Worm (Caenorhabditis elegans) whole organism, mixed stage, embryonic: ENCODE measurements around the gene lim-4.

ENCODE experiments used
- M03D4.4 ChIP-seq: sonication (generic microtip); optimal IDR thresholded peaks from 2 replicates; lab custom pipeline; 2017; ENCODE audit warnings: mild to moderate bottlenecking, missing genetic modification characterization, missing compliant biosample characterization
- blmp-1 ChIP-seq: fragments of 150-350 bp; optimal IDR thresholded peaks from 2 replicates; lab custom pipeline; 2014; ENCODE audit warnings: missing biosample characterization, missing genetic modification characterization
- ceh-39 ChIP-seq: fragments of 150-350 bp; optimal IDR thresholded peaks from 2 replicates; lab custom pipeline; 2014; ENCODE audit warnings: missing biosample characterization, missing genetic modification characterization
- ceh-83 ChIP-seq: fragments of 200-800 bp; sonication (Bioruptor generic); optimal IDR thresholded peaks from 2 replicates; lab custom pipeline; 2018; ENCODE audit warnings: mild to moderate bottlenecking, missing genetic modification characterization, missing compliant biosample characterization
- ces-1 ChIP-seq: fragments of 150-350 bp; optimal IDR thresholded peaks from 2 replicates; lab custom pipeline; 2014; ENCODE audit warnings: missing biosample characterization, missing genetic modification reagents, missing genetic modification characterization
- cnd-1 ChIP-seq: fragments of 200-800 bp; sonication (Bioruptor generic); optimal IDR thresholded peaks from 2 replicates; lab custom pipeline; 2018; ENCODE audit warnings: mild to moderate bottlenecking, missing genetic modification characterization, missing compliant biosample characterization
- drap-1 ChIP-seq: fragments of 200-800 bp; sonication (Bioruptor generic); optimal IDR thresholded peaks from 3 replicates; lab custom pipeline; 2018; ENCODE audit warnings: mild to moderate bottlenecking, missing genetic modification characterization, missing compliant biosample characterization
- elt-1 ChIP-seq: sonication (generic microtip); optimal IDR thresholded peaks from 2 replicates; lab custom pipeline; 2017; ENCODE audit warnings: missing genetic modification characterization, mild to moderate bottlenecking, missing compliant biosample characterization, antibody characterized with exemption, moderate library complexity, borderline replicate concordance; ENCODE audit not compliant: insufficient read depth
- elt-3 ChIP-seq: fragments of 150-350 bp; optimal IDR thresholded peaks from 2 replicates; lab custom pipeline; 2014; ENCODE audit warnings: missing biosample characterization, missing genetic modification characterization
- ham-2 ChIP-seq: fragments of 200-800 bp; sonication (Bioruptor generic); optimal IDR thresholded peaks from 2 replicates; lab custom pipeline; 2018; ENCODE audit warnings: mild to moderate bottlenecking, missing genetic modification characterization, missing compliant biosample characterization
- hlh-1 ChIP-seq: fragments of 150-350 bp; optimal IDR thresholded peaks from 2 replicates; lab custom pipeline; 2014; ENCODE audit warnings: missing biosample characterization, missing genetic modification reagents, missing genetic modification characterization
- lin-32 ChIP-seq: fragments of 200-800 bp; sonication (Bioruptor generic); optimal IDR thresholded peaks from 2 replicates; lab custom pipeline; 2018; ENCODE audit warnings: mild to moderate bottlenecking, missing genetic modification characterization, missing compliant biosample characterization
- lsy-2 ChIP-seq: fragments of 150-350 bp; optimal IDR thresholded peaks from 2 replicates; lab custom pipeline; 2014; ENCODE audit warnings: missing biosample characterization, missing genetic modification characterization
- mep-1 ChIP-seq: fragments of 150-350 bp; optimal IDR thresholded peaks from 2 replicates; lab custom pipeline; 2017; ENCODE audit warnings: missing biosample characterization, missing genetic modification reagents, missing genetic modification characterization, inconsistent platforms
- mls-2 ChIP-seq: sonication (generic microtip); optimal IDR thresholded peaks from 2 replicates; lab custom pipeline; 2016; ENCODE audit warnings: mild to moderate bottlenecking, missing genetic modification characterization, moderate library complexity, missing compliant biosample characterization
- nhr-12 ChIP-seq: fragments of 150-350 bp; optimal IDR thresholded peaks from 2 replicates; lab custom pipeline; 2014; ENCODE audit warnings: missing biosample characterization, missing genetic modification characterization
- nhr-2 ChIP-seq: fragments of 150-350 bp; optimal IDR thresholded peaks from 2 replicates; lab custom pipeline; 2014; ENCODE audit warnings: missing biosample characterization, missing genetic modification characterization
- nhr-237 ChIP-seq: fragments of 150-350 bp; optimal IDR thresholded peaks from 2 replicates; lab custom pipeline; 2014; ENCODE audit warnings: missing biosample characterization, missing genetic modification characterization
- nhr-76 ChIP-seq: sonication (generic microtip); optimal IDR thresholded peaks from 2 replicates; lab custom pipeline; 2017; ENCODE audit warnings: missing biosample characterization, missing genetic modification characterization
- pha-4 ChIP-seq: fragments of 150-350 bp; optimal IDR thresholded peaks from 2 replicates; lab custom pipeline; 2018; ENCODE audit warnings: missing biosample characterization, missing genetic modification reagents, missing genetic modification characterization
- sem-2 ChIP-seq: fragments of 200-800 bp; sonication (Bioruptor generic); optimal IDR thresholded peaks from 2 replicates; lab custom pipeline; 2018; ENCODE audit warnings: mild to moderate bottlenecking, missing genetic modification characterization, missing compliant biosample characterization
- sptf-1 ChIP-seq: sonication (generic microtip); optimal IDR thresholded peaks from 2 replicates; lab custom pipeline; 2017; ENCODE audit warnings: mild to moderate bottlenecking, missing genetic modification characterization, moderate library complexity, missing compliant biosample characterization
- tbx-8 ChIP-seq: fragments of 200-800 bp; sonication (Bioruptor generic); optimal IDR thresholded peaks from 2 replicates; lab custom pipeline; 2018; ENCODE audit warnings: mild to moderate bottlenecking, missing genetic modification characterization, moderate library complexity, missing compliant biosample characterization
- unc-120 ChIP-seq: sonication (generic microtip); optimal IDR thresholded peaks from 2 replicates; lab custom pipeline; 2017; ENCODE audit warnings: missing genetic modification characterization, missing compliant biosample characterization; ENCODE audit not compliant: poor library complexity, severe bottlenecking
- unc-62 ChIP-seq: fragments of 150-350 bp; optimal IDR thresholded peaks from 2 replicates; lab custom pipeline; 2014; ENCODE audit warnings: missing biosample characterization, missing genetic modification reagents, missing genetic modification characterization
- zip-8 ChIP-seq: fragments of 150-350 bp; optimal IDR thresholded peaks from 2 replicates; lab custom pipeline; 2014; ENCODE audit warnings: missing biosample characterization, missing genetic modification characterization
- ztf-11 ChIP-seq: fragments of 150-350 bp; optimal IDR thresholded peaks from 2 replicates; lab custom pipeline; 2014; ENCODE audit warnings: missing biosample characterization, missing genetic modification characterization

The lim-4 gene

DNA sequence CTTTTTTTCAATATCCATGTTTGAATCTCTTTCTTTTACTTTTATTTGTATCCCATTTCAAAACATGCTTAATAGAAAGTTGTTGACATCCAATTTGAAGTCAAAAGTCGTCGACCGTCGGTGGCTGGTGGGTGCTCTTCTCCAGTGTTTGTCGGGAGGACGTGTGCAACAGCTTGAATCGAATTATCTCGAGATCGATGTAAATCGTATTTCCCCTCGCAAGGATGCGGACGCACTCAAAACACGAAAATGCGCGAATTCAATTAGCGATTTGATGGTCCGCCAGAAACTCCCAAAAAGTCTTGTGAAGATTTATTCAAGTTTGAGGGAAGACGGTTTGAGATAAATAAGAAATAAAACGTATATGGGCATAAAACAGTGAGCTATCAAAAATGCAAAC is 2.4 kb upstream of the lim-4 start:
- TF ChIP-seq ces-1 (GFP tag; lab: Kevin White, UChicago) (peak; percentile 99), nhr-2 (tag; lab: Kevin White, UChicago) (no peak)

ce11 chrX:3871578-3872234 is 1.6 kb downstream of the lim-4 start:
- no peak for TF ChIP-seq blmp-1
- peak; percentile 94 for TF ChIP-seq ces-1 (GFP tag; lab: Kevin White, UChicago)

DNA sequence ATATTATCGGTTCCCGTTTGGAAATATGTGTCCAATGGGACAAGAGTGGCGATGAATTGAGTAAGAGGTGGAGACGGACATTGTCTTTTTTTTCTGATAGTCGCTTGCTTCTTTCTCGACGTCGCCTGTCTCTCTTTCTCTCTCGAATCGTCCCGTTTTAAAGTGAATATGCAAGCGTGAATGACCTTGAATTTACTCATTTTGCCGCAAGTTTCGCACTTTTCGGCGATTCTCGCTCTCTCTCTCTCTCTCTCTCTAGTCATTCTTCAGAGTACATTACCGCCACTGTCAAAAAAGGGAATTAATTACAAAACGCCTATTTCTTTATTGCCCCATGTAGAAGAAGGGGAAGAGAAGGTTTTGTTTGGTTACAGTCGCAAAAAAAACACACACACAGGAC is 5.6 kb downstream of the lim-4 start:
- no peak for TF ChIP-seq ztf-11
- TF ChIP-seq ceh-83, result no peak
- TF ChIP-seq cnd-1 (tag; lab: Kevin White, UChicago), result no peak
- TF ChIP-seq lin-32 (GFP tag; lab: Kevin White, UChicago), result no peak
- TF ChIP-seq unc-120 (tag; lab: Kevin White, UChicago), result no peak
- TF ChIP-seq mep-1 (tag; lab: Kevin White, UChicago), result no peak
- TF ChIP-seq ham-2, result no peak
- no peak for TF ChIP-seq ces-1 (GFP tag; lab: Kevin White, UChicago)
- no peak for TF ChIP-seq mls-2 (tag; lab: Kevin White, UChicago)
- TF ChIP-seq drap-1 (GFP tag; lab: Kevin White, UChicago), result no peak
- TF ChIP-seq elt-3 (tag; lab: Kevin White, UChicago), result no peak
- no peak for TF ChIP-seq pha-4 (tag; lab: Kevin White, UChicago)
- TF ChIP-seq zip-8 (tag; lab: Kevin White, UChicago), result no peak
- no peak for TF ChIP-seq nhr-2 (tag; lab: Kevin White, UChicago)

DNA sequence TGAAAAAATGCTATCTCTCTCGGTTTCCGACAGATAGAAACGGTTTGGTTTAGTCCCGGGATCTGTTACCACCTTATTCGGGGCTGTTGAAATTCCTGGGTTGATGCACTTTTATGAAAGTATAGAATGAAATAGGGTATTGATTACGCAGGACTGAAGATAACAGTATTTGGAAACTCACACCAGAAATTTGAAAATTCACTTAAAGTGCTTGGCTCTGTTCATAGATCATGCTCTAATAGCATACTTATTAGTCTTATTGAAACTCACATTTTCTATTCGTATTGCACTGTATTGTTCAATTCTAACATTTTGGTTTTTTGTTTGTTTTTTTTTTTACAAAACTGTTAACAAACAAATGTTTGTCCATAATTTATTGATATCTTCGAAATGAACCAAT is 7.1 kb downstream of the lim-4 start:
- TF ChIP-seq M03D4.4 (tag; lab: Kevin White, UChicago) (no peak), nhr-237 (no peak), ham-2 (no peak), nhr-2 (tag; lab: Kevin White, UChicago) (no peak)

DNA sequence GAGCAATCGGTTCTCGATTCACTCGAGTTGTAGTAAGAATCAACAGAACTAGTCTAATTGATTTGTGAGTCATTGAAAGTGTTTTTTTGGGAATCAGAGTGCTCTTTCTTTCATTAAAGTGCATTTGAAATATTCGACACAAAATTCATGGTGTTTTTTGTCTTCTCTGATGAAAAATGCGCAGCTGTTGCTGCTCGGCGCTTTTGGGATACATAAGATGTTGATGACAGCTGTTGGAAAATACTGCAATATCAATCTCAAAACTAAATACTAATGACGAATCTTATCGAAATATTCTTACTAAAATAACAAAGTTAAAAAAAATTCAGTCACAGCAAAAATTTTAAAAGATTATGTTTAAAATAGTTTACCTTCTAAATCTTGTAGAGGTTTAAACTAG is 12.1 kb downstream of the lim-4 start:
- no peak for TF ChIP-seq pha-4 (tag; lab: Kevin White, UChicago)
- peak; percentile 39 for TF ChIP-seq unc-120 (tag; lab: Kevin White, UChicago)
- no peak for TF ChIP-seq unc-62 (GFP tag; lab: Kevin White, UChicago)
- no peak for TF ChIP-seq ceh-83
- peak; percentile 95 for TF ChIP-seq hlh-1
- no peak for TF ChIP-seq sem-2 (GFP tag; lab: Kevin White, UChicago)
- TF ChIP-seq lsy-2 (tag; lab: Kevin White, UChicago), result no peak
- TF ChIP-seq, all 35 proteins: peak for 2

- no peak for TF ChIP-seq mls-2 (tag; lab: Kevin White, UChicago)
- TF ChIP-seq ztf-11, result no peak
- TF ChIP-seq nhr-12 (tag; lab: Kevin White, UChicago), result no peak
- no peak for TF ChIP-seq sptf-1 (tag; lab: Kevin White, UChicago)
- no peak for TF ChIP-seq elt-1 (tag; lab: Kevin White, UChicago)
- TF ChIP-seq unc-120 (tag; lab: Kevin White, UChicago), result no peak
- no peak for TF ChIP-seq ceh-39
- no peak for TF ChIP-seq nhr-76 (tag; lab: Kevin White, UChicago)
- TF ChIP-seq elt-3 (tag; lab: Kevin White, UChicago), result no peak
- TF ChIP-seq zip-8 (tag; lab: Kevin White, UChicago), result no peak
Observed at ce11 chrX:3859449-3859848, 13.9 kb downstream of the lim-4 start.

DNA sequence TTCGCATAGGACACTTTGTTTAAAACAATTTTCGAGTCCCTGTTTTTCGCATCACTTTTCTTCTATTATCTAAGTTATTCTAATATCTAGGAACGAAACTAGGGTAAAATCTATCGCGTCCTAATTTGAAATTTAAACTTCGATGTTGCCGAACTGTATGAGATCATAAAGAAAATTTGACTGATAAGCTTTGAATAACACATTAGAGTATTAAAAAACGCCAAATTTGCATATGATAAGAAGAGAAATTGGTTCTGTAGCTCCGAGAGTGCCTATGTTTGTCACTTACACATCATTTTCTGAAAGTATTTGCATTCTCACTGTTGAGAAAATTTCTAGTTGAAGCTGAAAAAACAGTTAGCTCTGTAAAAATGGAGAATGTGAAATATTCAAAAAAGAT is 15.0 kb downstream of the lim-4 start:
- no peak for TF ChIP-seq tbx-8 (GFP tag; lab: Kevin White, UChicago)
- no peak for TF ChIP-seq nhr-237
- TF ChIP-seq lsy-2 (tag; lab: Kevin White, UChicago), result no peak
